Worm (Caenorhabditis elegans): ENCODE data around the gene paic-1.

DNA sequence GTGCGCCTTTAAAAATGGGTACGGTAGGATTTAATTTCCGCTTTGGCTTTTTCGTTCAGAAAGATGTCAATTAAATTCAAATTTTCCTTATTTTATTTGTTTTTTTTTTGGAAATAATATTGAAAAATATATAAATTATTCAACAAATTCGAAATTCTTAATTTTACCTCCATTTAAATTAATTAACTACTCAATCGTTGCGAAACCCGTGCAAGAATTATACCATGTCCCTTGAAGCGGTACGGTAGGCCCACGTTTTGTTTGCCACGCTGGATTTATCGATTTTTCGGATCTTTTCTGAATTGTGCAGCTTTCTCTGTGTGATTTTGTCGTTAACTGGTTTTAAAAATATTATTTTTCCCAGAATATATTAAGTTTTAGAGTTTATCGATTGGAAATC lies 51.9 kb downstream of the paic-1 start, which contains the start of gene Y52E8A.2:
- TF ChIP-seq him-1 (tag; optimal IDR thresholded peaks at IDR 0.05) (no peak), dao-5 (tag; optimal IDR thresholded peaks at IDR 0.05) (no peak), W03F9.2 (tag; optimal IDR thresholded peaks at IDR 0.05) (no peak)
